In genomic region chrV:17857901-17858300, ce11 we compare ENCODE assay signal across 7 worm cellular contexts.
TF ChIP-seq lines count a peak whose summit lies in the region.

No protein-coding gene starts in this region.

TF ChIP-seq in whole organism, L1 larva, 84 proteins besides CTCF, POLR2A, EP300 and RAD21 (continued from another document and continues in another):
- TF ChIP-seq zip-4 (GFP tag; optimal IDR thresholded peaks at IDR 0.05; lab: Kevin White, UChicago) (peak; percentile 26), nhr-237 (tag; optimal IDR thresholded peaks at IDR 0.05; lab: Kevin White, UChicago) (peak; percentile 80), nhr-20 (tag; optimal IDR thresholded peaks at IDR 0.05; lab: Kevin White, UChicago) (peak; percentile 82), sox-4 (tag; optimal IDR thresholded peaks at IDR 0.05; lab: Kevin White, UChicago) (peak; percentile 19), fkh-8 (tag; optimal IDR thresholded peaks at IDR 0.05; lab: Kevin White, UChicago) (peak; percentile 93), nhr-85 (tag; lab: Kevin White, UChicago) (peak; percentile 77), ceh-88 (GFP tag; IDR thresholded peaks at IDR 0.05; lab: Robert Waterston, UW) (0 out of 2 replicates have a peak, but pooled peaks have one; percentile 17), C04F5.9 (tag; optimal IDR thresholded peaks at IDR 0.05; lab: Kevin White, UChicago) (no peak), fkh-10 (GFP tag; optimal IDR thresholded peaks at IDR 0.05; lab: Kevin White, UChicago) (peak; percentile 47), hlh-17 (GFP tag; optimal IDR thresholded peaks at IDR 0.05; lab: Kevin White, UChicago; ENCODE audit: borderline replicate concordance) (no peak), C16A3.4 (tag; optimal IDR thresholded peaks at IDR 0.05; lab: Kevin White, UChicago) (peak; percentile 45), F16B12.6 (tag; optimal IDR thresholded peaks at IDR 0.05; lab: Kevin White, UChicago) (peak; percentile 18), xbp-1 (tag; optimal IDR thresholded peaks at IDR 0.05; lab: Kevin White, UChicago) (peak; percentile 73), ceh-82 (tag; optimal IDR thresholded peaks at IDR 0.05; lab: Kevin White, UChicago) (peak; percentile 59 to 92 (median 82)), hpl-2 (GFP tag; optimal IDR thresholded peaks at IDR 0.05; lab: Kevin White, UChicago) (no peak), pqm-1 (tag; optimal IDR thresholded peaks at IDR 0.05; lab: Kevin White, UChicago) (no peak), mef-2 (tag; optimal IDR thresholded peaks at IDR 0.05; lab: Kevin White, UChicago) (peak; percentile 64), egl-13 (tag; optimal IDR thresholded peaks at IDR 0.05; lab: Kevin White, UChicago) (peak; percentile 81)

TF ChIP-seq in whole organism, L2 larva, 48 proteins besides CTCF, POLR2A, EP300 and RAD21 (continued from another document and continues in another):
- TF ChIP-seq ztf-11 (tag; optimal IDR thresholded peaks at IDR 0.05; lab: Kevin White, UChicago) (peak; percentile 2), sma-9 (GFP tag; optimal IDR thresholded peaks at IDR 0.05; lab: Kevin White, UChicago) (peak; percentile 80), sma-9 (tag; optimal IDR thresholded peaks at IDR 0.05; lab: Kevin White, UChicago) (no peak), sem-4 (tag; optimal IDR thresholded peaks at IDR 0.05; lab: Kevin White, UChicago) (peak; percentile 55), blmp-1 (tag; optimal IDR thresholded peaks at IDR 0.05; lab: Kevin White, UChicago; ENCODE audit: insufficient read depth) (peak; percentile 29), zag-1 (tag; optimal IDR thresholded peaks at IDR 0.05; lab: Kevin White, UChicago) (peak; percentile 74), nhr-25 (tag; optimal IDR thresholded peaks at IDR 0.05; lab: Kevin White, UChicago) (peak; percentile 33), snpc-4 (tag; optimal IDR thresholded peaks at IDR 0.05; lab: Kevin White, UChicago) (peak; percentile 76), ceh-16 (tag; optimal IDR thresholded peaks at IDR 0.05; lab: Kevin White, UChicago) (peak; percentile 23), Y55F3AM.14 (GFP tag; optimal IDR thresholded peaks at IDR 0.05; lab: Kevin White, UChicago) (no peak), lin-13 (GFP tag; optimal IDR thresholded peaks at IDR 0.05; lab: Kevin White, UChicago) (peak; percentile 78), nhr-129 (tag; optimal IDR thresholded peaks at IDR 0.05; lab: Kevin White, UChicago) (peak; percentile 91), nhr-21 (tag; optimal IDR thresholded peaks at IDR 0.05; lab: Kevin White, UChicago) (peak; percentile 67), mdl-1 (tag; optimal IDR thresholded peaks at IDR 0.05; lab: Kevin White, UChicago) (peak; percentile 34 to 74), nhr-12 (tag; optimal IDR thresholded peaks at IDR 0.05; lab: Kevin White, UChicago) (no peak), fos-1 (tag; optimal IDR thresholded peaks at IDR 0.05; lab: Kevin White, UChicago) (peak; percentile 69), R02D3.7 (tag; optimal IDR thresholded peaks at IDR 0.05; lab: Kevin White, UChicago) (no peak), crh-2 (tag; optimal IDR thresholded peaks at IDR 0.05; lab: Kevin White, UChicago) (peak; percentile 96), nhr-237 (tag; optimal IDR thresholded peaks at IDR 0.05; lab: Kevin White, UChicago) (peak; percentile 32)

TF ChIP-seq in whole organism, L3 larva, 47 proteins besides CTCF, POLR2A, EP300 and RAD21 (continued from another document and continues in another):
- TF ChIP-seq aly-2 (tag; optimal IDR thresholded peaks at IDR 0.05; lab: Kevin White, UChicago) (no peak), nhr-11 (tag; optimal IDR thresholded peaks at IDR 0.05; lab: Kevin White, UChicago) (no peak), nhr-77 (tag; optimal IDR thresholded peaks at IDR 0.05; lab: Kevin White, UChicago) (no peak), fkh-10 (GFP tag; optimal IDR thresholded peaks at IDR 0.05; lab: Kevin White, UChicago) (peak; percentile 64), ceh-28 (tag; optimal IDR thresholded peaks at IDR 0.05; lab: Kevin White, UChicago) (peak; percentile 78), pha-4 (tag; optimal IDR thresholded peaks at IDR 0.05; lab: Kevin White, UChicago) (peak; percentile 69), nhr-23 (tag; optimal IDR thresholded peaks at IDR 0.05; lab: Kevin White, UChicago) (peak; percentile 80), elt-2 (tag; optimal IDR thresholded peaks at IDR 0.05; lab: Kevin White, UChicago) (peak; percentile 71), elt-3 (tag; optimal IDR thresholded peaks at IDR 0.05; lab: Kevin White, UChicago) (no peak), pqm-1 (tag; optimal IDR thresholded peaks at IDR 0.05; lab: Kevin White, UChicago) (peak; percentile 66), tbx-2 (tag; optimal IDR thresholded peaks at IDR 0.05; lab: Kevin White, UChicago) (peak; percentile 68), ztf-11 (tag; optimal IDR thresholded peaks at IDR 0.05; lab: Kevin White, UChicago) (no peak), elt-1 (tag; optimal IDR thresholded peaks at IDR 0.05; lab: Kevin White, UChicago) (no peak), sea-2 (GFP tag; optimal IDR thresholded peaks at IDR 0.05; lab: Kevin White, UChicago) (no peak), nhr-25 (tag; optimal IDR thresholded peaks at IDR 0.05; lab: Kevin White, UChicago) (peak; percentile 24), egl-5 (tag; optimal IDR thresholded peaks at IDR 0.05; lab: Kevin White, UChicago) (peak; percentile 62), R02D3.7 (tag; optimal IDR thresholded peaks at IDR 0.05; lab: Kevin White, UChicago) (peak; percentile 65), mdl-1 (tag; optimal IDR thresholded peaks at IDR 0.05; lab: Kevin White, UChicago) (peak; percentile 71), hmg-11 (tag; optimal IDR thresholded peaks at IDR 0.05; lab: Kevin White, UChicago) (peak; percentile 93), snpc-4 (tag; optimal IDR thresholded peaks at IDR 0.05; lab: Kevin White, UChicago) (peak; percentile 63)

TF ChIP-seq in whole organism, L4 larva, 104 proteins besides CTCF, POLR2A, EP300 and RAD21 (continued from another document and continues in another):
- TF ChIP-seq mdt-29 (GFP tag; IDR thresholded peaks at IDR 0.05; lab: Robert Waterston, UW) (peak; percentile 70; the same call in 1 of the 2 replicates), jun-1 (tag; optimal IDR thresholded peaks at IDR 0.05; lab: Kevin White, UChicago) (peak; percentile 42), daf-8 (GFP tag; IDR thresholded peaks at IDR 0.05; lab: Robert Waterston, UW) (no peak), dve-1 (tag; optimal IDR thresholded peaks at IDR 0.05; lab: Kevin White, UChicago; ENCODE audit: insufficient read depth) (peak; percentile 89), nhr-77 (tag; optimal IDR thresholded peaks at IDR 0.05; lab: Kevin White, UChicago) (peak; percentile 42), zfp-3 (GFP tag; conservative IDR thresholded peaks at IDR 0.05; lab: Robert Waterston, UW) (no peak), ztf-7 (tag; optimal IDR thresholded peaks at IDR 0.05; lab: Kevin White, UChicago) (peak; percentile 52), spr-1 (tag; optimal IDR thresholded peaks at IDR 0.05; lab: Kevin White, UChicago) (peak; percentile 73), hlh-30 (tag; optimal IDR thresholded peaks at IDR 0.05; lab: Kevin White, UChicago; ENCODE audit: insufficient read depth) (peak; percentile 96), nhr-42 (GFP tag; IDR thresholded peaks at IDR 0.05; lab: Robert Waterston, UW) (0 out of 2 replicates have a peak, but pooled peaks have one; percentile 40), saeg-2 (GFP tag; IDR thresholded peaks at IDR 0.05; lab: Robert Waterston, UW) (no peak), nhr-48 (tag; optimal IDR thresholded peaks at IDR 0.05; lab: Kevin White, UChicago) (peak; percentile 77), dmd-6 (GFP tag; IDR thresholded peaks at IDR 0.05; lab: Robert Waterston, UW) (peak; percentile 73), zag-1 (tag; optimal IDR thresholded peaks at IDR 0.05; lab: Kevin White, UChicago) (peak; percentile 10), T20F7.1 (GFP tag; optimal IDR thresholded peaks at IDR 0.05; lab: Kevin White, UChicago) (no peak), ZK546.5 (tag; optimal IDR thresholded peaks at IDR 0.05; lab: Kevin White, UChicago) (no peak), dmd-9 (GFP tag; IDR thresholded peaks at IDR 0.05; lab: Robert Waterston, UW) (0 out of 2 replicates have a peak, but pooled peaks have one; percentile 47), mxl-3 (GFP tag; optimal IDR thresholded peaks at IDR 0.05; lab: Kevin White, UChicago) (peak; percentile 85), snpc-4 (tag; optimal IDR thresholded peaks at IDR 0.05; lab: Kevin White, UChicago) (peak; percentile 20)

TF ChIP-seq in whole organism, late embryonic, 69 proteins besides CTCF, POLR2A, EP300 and RAD21 (continued from another document and continues in another):
- TF ChIP-seq pqm-1 (tag; optimal IDR thresholded peaks at IDR 0.05; lab: Kevin White, UChicago) (no peak), ceh-22 (tag; optimal IDR thresholded peaks at IDR 0.05; lab: Kevin White, UChicago) (no peak), nfya-1 (tag; optimal IDR thresholded peaks at IDR 0.05; lab: Kevin White, UChicago) (peak; percentile 98), ceh-19 (GFP tag; optimal IDR thresholded peaks at IDR 0.05; lab: Kevin White, UChicago) (peak; percentile 23), rnt-1 (tag; optimal IDR thresholded peaks at IDR 0.05; lab: Kevin White, UChicago) (peak; percentile 58), F13H6.1 (tag; optimal IDR thresholded peaks at IDR 0.05; lab: Kevin White, UChicago) (peak; percentile 65), ceh-2 (tag; optimal IDR thresholded peaks at IDR 0.05; lab: Kevin White, UChicago) (no peak), unc-55 (GFP tag; optimal IDR thresholded peaks at IDR 0.05; lab: Kevin White, UChicago) (peak; percentile 74), pat-9 (tag; optimal IDR thresholded peaks at IDR 0.05; lab: Kevin White, UChicago) (no peak), ceh-9 (tag; optimal IDR thresholded peaks at IDR 0.05; lab: Kevin White, UChicago) (no peak), hlh-13 (GFP tag; optimal IDR thresholded peaks at IDR 0.05; lab: Kevin White, UChicago) (no peak), pros-1 (tag; optimal IDR thresholded peaks at IDR 0.05; lab: Kevin White, UChicago) (peak; percentile 15), ceh-48 (tag; optimal IDR thresholded peaks at IDR 0.05; lab: Kevin White, UChicago) (no peak), ceh-45 (GFP tag; IDR thresholded peaks at IDR 0.05; lab: Robert Waterston, UW) (no peak), ceh-14 (tag; optimal IDR thresholded peaks at IDR 0.05; lab: Kevin White, UChicago) (peak; percentile 77), ets-4 (tag; optimal IDR thresholded peaks at IDR 0.05; lab: Kevin White, UChicago) (peak; percentile 46), ceh-34 (tag; optimal IDR thresholded peaks at IDR 0.05; lab: Kevin White, UChicago) (peak; percentile 58), ttx-3 (tag; optimal IDR thresholded peaks at IDR 0.05; lab: Kevin White, UChicago) (no peak), sox-4 (tag; optimal IDR thresholded peaks at IDR 0.05; lab: Kevin White, UChicago) (no peak), ceh-31 (tag; optimal IDR thresholded peaks at IDR 0.05; lab: Kevin White, UChicago) (peak; percentile 83), odd-2 (tag; optimal IDR thresholded peaks at IDR 0.05; lab: Kevin White, UChicago) (no peak), lim-6 (tag; optimal IDR thresholded peaks at IDR 0.05; lab: Kevin White, UChicago) (no peak)

TF ChIP-seq in whole organism, mixed stage, embryonic, 35 proteins besides CTCF, POLR2A, EP300 and RAD21 (continued from another document):
- peak; percentile 78 for TF ChIP-seq drap-1 (GFP tag; optimal IDR thresholded peaks at IDR 0.05; lab: Kevin White, UChicago)
- TF ChIP-seq lin-32 (GFP tag; optimal IDR thresholded peaks at IDR 0.05; lab: Kevin White, UChicago): no peak
- peak; percentile 37 for TF ChIP-seq pha-4 (tag; optimal IDR thresholded peaks at IDR 0.05; lab: Kevin White, UChicago)
- TF ChIP-seq snpc-4 (tag; optimal IDR thresholded peaks at IDR 0.05; lab: Kevin White, UChicago): no peak
- TF ChIP-seq elt-1 (tag; optimal IDR thresholded peaks at IDR 0.05; lab: Kevin White, UChicago; ENCODE audit: borderline replicate concordance, insufficient read depth): no peak
- TF ChIP-seq unc-39 (tag; optimal IDR thresholded peaks at IDR 0.05; lab: Kevin White, UChicago): no peak
- no peak for TF ChIP-seq nhr-76 (tag; optimal IDR thresholded peaks at IDR 0.05; lab: Kevin White, UChicago)
- peak; percentile 73 for TF ChIP-seq unc-62 (GFP tag; optimal IDR thresholded peaks at IDR 0.05; lab: Kevin White, UChicago)
- TF ChIP-seq M03D4.4 (tag; optimal IDR thresholded peaks at IDR 0.05; lab: Kevin White, UChicago): no peak
- TF ChIP-seq ztf-11 (tag; optimal IDR thresholded peaks at IDR 0.05; lab: Kevin White, UChicago): no peak
- no peak for TF ChIP-seq lin-13 (tag; optimal IDR thresholded peaks at IDR 0.05; lab: Kevin White, UChicago)
- peak; percentile 82 for TF ChIP-seq hlh-1 (tag; optimal IDR thresholded peaks at IDR 0.05; lab: Kevin White, UChicago)
- TF ChIP-seq sptf-1 (tag; optimal IDR thresholded peaks at IDR 0.05; lab: Kevin White, UChicago): no peak
- TF ChIP-seq mab-5 (tag; optimal IDR thresholded peaks at IDR 0.05; lab: Kevin White, UChicago): no peak
- TF ChIP-seq nhr-237 (tag; optimal IDR thresholded peaks at IDR 0.05; lab: Kevin White, UChicago): peak; percentile 74
- TF ChIP-seq bed-3 (GFP tag; optimal IDR thresholded peaks at IDR 0.05; lab: Kevin White, UChicago): no peak
- TF ChIP-seq cnd-1 (tag; optimal IDR thresholded peaks at IDR 0.05; lab: Kevin White, UChicago): no peak
- TF ChIP-seq elt-3 (tag; optimal IDR thresholded peaks at IDR 0.05; lab: Kevin White, UChicago): no peak
- TF ChIP-seq nhr-12 (tag; optimal IDR thresholded peaks at IDR 0.05; lab: Kevin White, UChicago): no peak
- peak; percentile 98 for TF ChIP-seq ces-1 (GFP tag; optimal IDR thresholded peaks at IDR 0.05; lab: Kevin White, UChicago)

TF ChIP-seq in whole organism, young adult, 124 proteins besides CTCF, POLR2A, EP300 and RAD21 (continued from another document and continues in another):
- TF ChIP-seq egl-44 (GFP tag; IDR thresholded peaks at IDR 0.05; lab: Robert Waterston, UW) (0 out of 2 replicates have a peak, but pooled peaks have one; percentile 49), lin-35 (GFP tag; optimal IDR thresholded peaks at IDR 0.05; lab: Kevin White, UChicago) (peak in 1 of 3 experiments; percentile 66), egrh-3 (GFP tag; IDR thresholded peaks at IDR 0.05; lab: Robert Waterston, UW) (peak; percentile 33), ztf-3 (GFP tag; optimal IDR thresholded peaks at IDR 0.05; lab: Kevin White, UChicago) (no peak), F52B5.7 (tag; optimal IDR thresholded peaks at IDR 0.05; lab: Kevin White, UChicago) (peak; percentile 14), K11D2.4 (GFP tag; IDR thresholded peaks at IDR 0.05; lab: Robert Waterston, UW) (peak; percentile 70), madf-10 (tag; optimal IDR thresholded peaks at IDR 0.05; lab: Kevin White, UChicago) (peak; percentile 70), ets-4 (GFP tag; optimal IDR thresholded peaks at IDR 0.05; lab: Kevin White, UChicago) (peak; percentile 43), cebp-1 (GFP tag; IDR thresholded peaks at IDR 0.05; lab: Robert Waterston, UW) (no peak), cebp-1 (tag; optimal IDR thresholded peaks at IDR 0.05; lab: Kevin White, UChicago) (peak; percentile 83), let-526 (GFP tag; IDR thresholded peaks at IDR 0.05; lab: Robert Waterston, UW) (peak; percentile 82; the same call in 1 of the 2 replicates), rpc-1 (optimal IDR thresholded peaks at IDR 0.05; lab: Kevin White, UChicago) (peak; percentile 17), rpc-1 (tag; optimal IDR thresholded peaks at IDR 0.05; lab: Kevin White, UChicago) (no peak), ceh-58 (GFP tag; IDR thresholded peaks at IDR 0.05; lab: Robert Waterston, UW) (no peak), mcd-1 (GFP tag; IDR thresholded peaks at IDR 0.05; lab: Robert Waterston, UW) (peak; percentile 86), unc-62 (GFP tag; optimal IDR thresholded peaks at IDR 0.05; lab: Kevin White, UChicago) (no peak), ztf-22 (GFP tag; optimal IDR thresholded peaks at IDR 0.05; lab: Kevin White, UChicago) (no peak), ceh-27 (GFP tag; optimal IDR thresholded peaks at IDR 0.05; lab: Kevin White, UChicago) (peak; percentile 76), aptf-2 (GFP tag; conservative IDR thresholded peaks at IDR 0.05; lab: Robert Waterston, UW) (no peak), snpc-1.1 (tag; optimal IDR thresholded peaks at IDR 0.05; lab: Kevin White, UChicago; ENCODE audit: insufficient read depth) (no peak), hsf-1 (GFP tag; IDR thresholded peaks at IDR 0.05; lab: Robert Waterston, UW) (peak; percentile 84), ZK185.1 (tag; optimal IDR thresholded peaks at IDR 0.05; lab: Kevin White, UChicago; ENCODE audit: poor library complexity, severe bottlenecking) (no peak), atf-7 (tag; optimal IDR thresholded peaks at IDR 0.05; lab: Kevin White, UChicago) (peak; percentile 71), ekl-4 (GFP tag; IDR thresholded peaks at IDR 0.05; lab: Robert Waterston, UW) (peak; percentile 81), hmg-20 (GFP tag; IDR thresholded peaks at IDR 0.05; lab: Robert Waterston, UW) (peak; percentile 17; the same call in 1 of the 2 replicates), rcor-1 (GFP tag; IDR thresholded peaks at IDR 0.05; lab: Robert Waterston, UW) (no peak), lin-40 (tag; optimal IDR thresholded peaks at IDR 0.05; lab: Kevin White, UChicago) (peak; percentile 86), C17E4.6 (GFP tag; IDR thresholded peaks at IDR 0.05; lab: Robert Waterston, UW) (no peak)
